Worm (Caenorhabditis elegans): Measurements from ENCODE around the gene ric-3.

Gene ric-3

ce11 chrIV:7794709-7795108 lies 23.3 kb upstream of the ric-3 start, which contains the start of gene ntp-1:
Gene ntp-1 (minus strand): TSS chrIV:7794809.
- no peak for TF ChIP-seq Y105C5A.15 (GFP tag; IDR thresholded peaks at IDR 0.05)

DNA sequence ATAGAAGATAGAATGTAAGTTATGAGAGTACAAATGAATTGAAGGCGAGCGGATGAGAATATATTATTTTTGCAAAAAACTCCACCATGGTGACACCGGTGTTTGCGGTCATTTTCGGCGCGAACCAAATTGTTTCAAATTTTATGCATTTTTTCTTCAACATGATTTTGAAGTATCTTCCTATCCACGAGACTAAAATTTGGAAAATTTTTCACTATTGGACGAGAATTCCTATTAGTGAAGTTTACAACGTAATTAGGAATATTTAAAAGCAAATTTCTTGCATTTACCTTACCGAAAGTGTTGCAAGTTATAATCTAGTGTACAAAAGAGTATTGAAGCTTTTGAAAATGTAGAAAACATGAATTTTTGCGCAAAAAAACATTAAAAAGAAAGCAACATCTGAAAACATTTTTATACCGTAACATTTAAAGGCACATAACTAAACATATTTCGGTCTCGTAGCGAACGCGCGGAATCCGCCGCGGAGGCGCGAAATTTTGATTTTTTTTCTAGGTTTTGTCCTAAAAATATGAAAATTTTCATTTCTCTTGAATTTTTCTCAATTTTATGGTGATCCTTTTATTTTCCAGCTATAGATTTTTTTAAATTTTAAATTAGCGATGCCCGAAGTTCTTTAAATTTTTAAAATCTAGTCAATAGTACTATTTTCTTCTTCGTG lies 21.5 kb upstream of the ric-3 start, which contains the start of gene sgo-1:
TSS of gene sgo-1 (minus strand) at position 51 of the 682 bp plus-strand sequence.
- TF ChIP-seq lin-38 (GFP tag; IDR thresholded peaks at IDR 0.05) (peak; percentile 85), unc-130 (GFP tag; optimal IDR thresholded peaks at IDR 0.05) (peak; percentile 83), arid-1 (GFP tag; conservative IDR thresholded peaks at IDR 0.05) (0 out of 2 replicates have a peak, but pooled peaks have one; percentile 51), daf-12 (tag; optimal IDR thresholded peaks at IDR 0.05) (no peak), egl-27 (tag; optimal IDR thresholded peaks at IDR 0.05) (no peak), snpc-1.2 (GFP tag; IDR thresholded peaks at IDR 0.05) (peak; percentile 87), ces-1 (GFP tag; optimal IDR thresholded peaks at IDR 0.05) (no peak), attf-4 (tag; optimal IDR thresholded peaks at IDR 0.05) (no peak), F49E8.2 (tag; optimal IDR thresholded peaks at IDR 0.05; ENCODE audit: borderline replicate concordance) (peak; percentile 91), dmd-9 (GFP tag; IDR thresholded peaks at IDR 0.05) (no peak), Y48G9A.11 (GFP tag; IDR thresholded peaks at IDR 0.05) (peak; percentile 87), duxl-1 (tag; optimal IDR thresholded peaks at IDR 0.05; ENCODE audit: poor library complexity) (no peak), fkh-10 (GFP tag; optimal IDR thresholded peaks at IDR 0.05) (no peak), ceh-20 (GFP tag; IDR thresholded peaks at IDR 0.05) (no peak), zag-1 (tag; optimal IDR thresholded peaks at IDR 0.05) (no peak), tag-97 (GFP tag; IDR thresholded peaks at IDR 0.05) (no peak), gei-8 (GFP tag; optimal IDR thresholded peaks at IDR 0.05) (no peak)

DNA sequence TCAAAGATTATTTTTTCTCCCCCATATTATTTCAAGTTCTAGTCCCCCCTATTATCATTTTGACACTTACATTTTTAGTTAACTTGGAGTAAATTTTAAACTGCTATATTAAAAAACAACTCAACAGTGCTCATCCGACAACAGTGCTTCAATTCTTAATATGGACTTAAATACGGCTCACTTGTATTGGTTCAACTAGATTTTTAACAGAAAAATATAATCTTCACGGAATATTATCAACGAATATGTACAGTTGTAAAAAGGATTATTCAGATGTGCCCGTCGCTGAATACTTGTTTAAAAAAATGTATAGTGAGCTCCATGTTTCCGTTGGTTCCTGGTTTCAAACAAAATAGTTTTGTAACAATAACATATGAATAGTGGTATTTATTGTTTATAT lies 17.7 kb upstream of the ric-3 start:
- no peak for TF ChIP-seq nhr-76 (tag; optimal IDR thresholded peaks at IDR 0.05)
- TF ChIP-seq F49E8.2 (tag; optimal IDR thresholded peaks at IDR 0.05; ENCODE audit: borderline replicate concordance): peak; percentile 21
- TF ChIP-seq snpc-1.2 (GFP tag; IDR thresholded peaks at IDR 0.05): peak; percentile 61

- no peak for TF ChIP-seq ZK546.5 (tag; optimal IDR thresholded peaks at IDR 0.05)
- TF ChIP-seq lir-3 (tag; optimal IDR thresholded peaks at IDR 0.05): no peak
- TF ChIP-seq dpl-1 (GFP tag; optimal IDR thresholded peaks at IDR 0.05): no peak
- no peak for TF ChIP-seq spr-1 (tag; optimal IDR thresholded peaks at IDR 0.05)
- no peak for TF ChIP-seq mxl-2 (GFP tag; conservative IDR thresholded peaks at IDR 0.05)
- TF ChIP-seq egl-27 (tag; optimal IDR thresholded peaks at IDR 0.05): no peak
- no peak for TF ChIP-seq duxl-1 (tag; optimal IDR thresholded peaks at IDR 0.05; ENCODE audit: poor library complexity)
- no peak for TF ChIP-seq F49E8.2 (tag; optimal IDR thresholded peaks at IDR 0.05; ENCODE audit: borderline replicate concordance)
- TF ChIP-seq aha-1 (tag): no peak
- no peak for TF ChIP-seq php-3 (GFP tag; IDR thresholded peaks at IDR 0.05)
- TF ChIP-seq Y5F2A.4 (GFP tag; optimal IDR thresholded peaks at IDR 0.05): no peak
- no peak for TF ChIP-seq nhr-6 (tag; optimal IDR thresholded peaks at IDR 0.05)
Observed at ce11 chrIV:7803250-7803649, 14.8 kb upstream of the ric-3 start, which contains the start of gene C33H5.16. Gene C33H5.16 (minus strand): TSS chrIV:7803350.

DNA sequence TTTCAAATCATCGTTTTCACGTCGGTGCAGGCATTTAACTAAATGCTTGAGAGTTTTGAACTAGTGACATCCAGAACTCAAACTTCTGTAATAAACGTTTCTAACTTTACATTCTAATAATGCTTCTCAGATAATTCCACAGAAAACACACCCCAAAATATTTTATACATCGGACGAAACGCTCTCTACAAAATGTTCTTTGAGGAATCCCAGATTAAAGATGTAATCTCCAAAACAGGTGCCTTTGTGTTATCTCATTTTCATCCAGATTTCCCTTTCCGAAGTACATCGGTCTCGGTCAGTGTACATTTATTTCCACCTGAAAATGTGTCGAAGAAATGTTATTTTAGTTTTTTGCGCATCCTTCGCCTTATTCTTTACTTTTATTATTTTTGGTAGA lies 13.3 kb upstream of the ric-3 start, which contains the start of gene C33H5.2:
TSS of gene C33H5.2 (plus strand) at position 301 of the 400 bp plus-strand sequence.
- TF ChIP-seq nhr-77 (tag; optimal IDR thresholded peaks at IDR 0.05) (no peak), ctbp-1 (GFP tag; IDR thresholded peaks at IDR 0.05) (no peak), ZK546.5 (tag; optimal IDR thresholded peaks at IDR 0.05) (no peak), duxl-1 (tag; optimal IDR thresholded peaks at IDR 0.05; ENCODE audit: poor library complexity) (no peak), pha-4 (GFP tag; IDR thresholded peaks at IDR 0.05) (no peak), pha-4 (tag; optimal IDR thresholded peaks at IDR 0.05) (no peak), F10B5.3 (tag; optimal IDR thresholded peaks at IDR 0.05) (no peak), Y48G9A.11 (GFP tag; IDR thresholded peaks at IDR 0.05) (no peak), skn-1 (tag; optimal IDR thresholded peaks at IDR 0.05) (no peak), dve-1 (tag; optimal IDR thresholded peaks at IDR 0.05; ENCODE audit: insufficient read depth) (no peak), tra-1 (GFP tag; IDR thresholded peaks at IDR 0.05) (no peak), daf-8 (GFP tag; IDR thresholded peaks at IDR 0.05) (no peak), madf-5 (GFP tag; IDR thresholded peaks at IDR 0.05) (no peak), ceh-82 (tag; optimal IDR thresholded peaks at IDR 0.05) (no peak), nhr-102 (tag; optimal IDR thresholded peaks at IDR 0.05) (no peak)
